Fruit fly (Drosophila melanogaster): ENCODE data around the gene CG15537.

dm6 chr3R:30423695-30424094 is 19.7 kb downstream of the CG15537 start, which contains the start of the genes CG15535 and mRpS18C:
- TF ChIP-seq Pif1A (GFP tag; optimal IDR thresholded peaks at IDR 0.05) = no peak
- no peak for TF ChIP-seq rn (GFP tag; IDR thresholded peaks at IDR 0.05)
- TF ChIP-seq gl (tag; optimal IDR thresholded peaks at IDR 0.05) = no peak
- TF ChIP-seq CG8159 (tag; optimal IDR thresholded peaks at IDR 0.05) = no peak
- no peak for TF ChIP-seq D1 (tag; optimal IDR thresholded peaks at IDR 0.05)

All from whole organism, pupa.